Fruit fly (Drosophila melanogaster) whole organism, embryonic: Measurements from ENCODE around the gene Ir93a.

Experiments
- CG11398 ChIP-seq: fragments of 200-800 bp; sonication (Bioruptor generic); optimal IDR thresholded peaks from 2 replicates; lab custom pipeline; 2016; ENCODE audit warnings: missing biosample characterization, missing genetic modification characterization
- CG16779 ChIP-seq: fragments of 200-800 bp; sonication (Bioruptor generic); IDR thresholded peaks from 2 replicates; pipeline ENCODE4 v1.3.6; 2022; ENCODE audit warnings: missing biosample characterization, missing genetic modification characterization
- CG8478 ChIP-seq: fragments of >200 bp; optimal IDR thresholded peaks from 2 replicates; lab custom pipeline; 2018
- Scr ChIP-seq: fragments of 200-800 bp; sonication (Bioruptor generic); IDR thresholded peaks from 2 replicates; pipeline ENCODE4 v1.3.6; 2022; ENCODE audit warnings: missing biosample characterization, missing genetic modification characterization; ENCODE audit not compliant: partially characterized antibody
- Sin3A ChIP-seq: fragments of >200 bp; optimal IDR thresholded peaks from 2 replicates; lab custom pipeline; 2018
- Tbp ChIP-seq: fragments of >200 bp; optimal IDR thresholded peaks from 2 replicates; lab custom pipeline; 2018; ENCODE audit warnings: missing biosample characterization, missing genetic modification characterization
- bbx ChIP-seq: fragments of 200-800 bp; sonication (Bioruptor generic); IDR thresholded peaks from 2 replicates; pipeline ENCODE4 v1.3.6; 2022; ENCODE audit warnings: missing biosample characterization, missing genetic modification characterization; ENCODE audit not compliant: partially characterized antibody
- br ChIP-seq: fragments of >200 bp; optimal IDR thresholded peaks from 2 replicates; lab custom pipeline; 2017
- psq ChIP-seq: fragments of 200-800 bp; sonication (Bioruptor generic); optimal IDR thresholded peaks from 2 replicates; lab custom pipeline; 2017; ENCODE audit warnings: missing biosample characterization, missing genetic modification characterization
- ssp ChIP-seq: fragments of 200-800 bp; sonication (Bioruptor generic); IDR thresholded peaks from 2 replicates; pipeline ENCODE4 v1.3.6; 2022; ENCODE audit warnings: missing biosample characterization, missing genetic modification characterization
- unpg ChIP-seq: fragments of 200-800 bp; sonication (Bioruptor generic); optimal IDR thresholded peaks from 3 replicates; lab custom pipeline; 2018; ENCODE audit warnings: missing biosample characterization, mild to moderate bottlenecking, missing genetic modification characterization, moderate library complexity

dm6 chr3R:20905418-20905817, 45.7 kb upstream of the Ir93a start, which contains the start of gene TotX:
- no peak for TF ChIP-seq unpg (GFP tag; lab: Kevin White, UChicago)
- no peak for TF ChIP-seq bbx
- no peak for TF ChIP-seq Scr (GFP tag; lab: Robert Waterston, UW)
- TF ChIP-seq br (lab: Kevin White, UChicago) = no peak
- no peak for TF ChIP-seq CG16779 (GFP tag; lab: Robert Waterston, UW)
- TF ChIP-seq CG11398 (GFP tag; lab: Kevin White, UChicago) = no peak
- TF ChIP-seq CG8478 (lab: Kevin White, UChicago) = no peak
- TF ChIP-seq Sin3A (lab: Kevin White, UChicago) = no peak
- no peak for TF ChIP-seq ssp
- TF ChIP-seq psq (GFP tag; lab: Kevin White, UChicago) = no peak
- TF ChIP-seq Tbp = no peak
